In the genomic region with DNA sequence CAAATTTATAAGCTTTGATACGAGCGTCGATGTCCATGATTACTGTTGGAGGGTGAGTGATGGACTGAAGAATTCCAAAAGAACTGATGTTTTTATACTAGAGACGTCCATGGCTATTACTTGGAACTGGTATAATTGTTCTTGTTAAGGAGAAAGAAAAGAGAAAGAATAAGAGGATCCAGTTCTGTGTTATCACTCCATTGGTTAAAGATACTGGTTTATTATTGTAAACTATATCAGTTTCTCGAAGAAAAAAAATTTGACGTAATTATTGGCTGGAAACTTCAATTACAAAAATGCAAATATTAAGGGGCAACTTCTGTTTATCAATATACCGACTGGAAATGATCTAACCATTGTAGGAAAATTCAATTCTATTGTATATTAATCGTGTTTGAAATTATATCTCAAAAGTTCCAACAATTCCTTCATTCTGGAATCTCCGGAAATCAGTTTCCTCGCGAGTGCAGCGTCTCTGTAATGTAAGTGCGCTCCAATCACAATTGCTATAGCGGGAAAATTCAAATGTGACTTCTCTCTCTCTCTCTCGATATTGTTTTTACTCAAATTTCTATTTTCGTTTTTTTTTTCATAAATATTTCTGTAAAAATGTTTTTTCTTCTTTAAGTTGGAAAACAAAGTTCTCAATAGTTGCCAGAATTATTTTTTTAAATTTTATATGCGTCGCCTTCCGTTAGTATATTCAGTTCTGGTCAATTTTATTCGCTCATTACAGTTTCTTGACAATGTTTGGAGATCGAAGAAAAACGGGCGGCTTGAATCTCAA, we compare ENCODE assay signal across 5 worm cellular contexts.
TF ChIP-seq lines count a peak whose summit lies in the region.

col-2 (minus strand) TSS at position 51 of the 787 bp plus-strand sequence.
ndc-80 (plus strand) TSS at position 737 of the 787 bp plus-strand sequence.

TF ChIP-seq in whole organism, L1 larva, 84 proteins besides CTCF, POLR2A, EP300 and RAD21 (continues in another document):
- TF ChIP-seq jun-1 (tag; optimal IDR thresholded peaks at IDR 0.05; lab: Kevin White, UChicago) = no peak
- TF ChIP-seq nhr-84 (tag; optimal IDR thresholded peaks at IDR 0.05; lab: Kevin White, UChicago) = no peak
- TF ChIP-seq efl-1 (optimal IDR thresholded peaks at IDR 0.05; lab: Kevin White, UChicago) = peak; percentile 91 to 94
- TF ChIP-seq efl-1 (GFP tag; optimal IDR thresholded peaks at IDR 0.05 in 1 of 2; lab: Kevin White, UChicago) = peak; percentile 88 to 99
- no peak for TF ChIP-seq ets-5 (GFP tag; IDR thresholded peaks at IDR 0.05; lab: Robert Waterston, UW)
- peak; percentile 52 for TF ChIP-seq pax-3 (tag; optimal IDR thresholded peaks at IDR 0.05; lab: Kevin White, UChicago)
- no peak for TF ChIP-seq nhr-12 (tag; optimal IDR thresholded peaks at IDR 0.05; lab: Kevin White, UChicago)
- peak; percentile 67 for TF ChIP-seq nhr-90 (tag; optimal IDR thresholded peaks at IDR 0.05; lab: Kevin White, UChicago; ENCODE audit: poor library complexity)
- TF ChIP-seq ces-1 (GFP tag; optimal IDR thresholded peaks at IDR 0.05; lab: Kevin White, UChicago) = no peak
- no peak for TF ChIP-seq aly-2 (tag; optimal IDR thresholded peaks at IDR 0.05; lab: Kevin White, UChicago)
- TF ChIP-seq grh-1 (GFP tag; IDR thresholded peaks at IDR 0.05; lab: Robert Waterston, UW) = no peak
- TF ChIP-seq elt-3 (tag; optimal IDR thresholded peaks at IDR 0.05; lab: Kevin White, UChicago) = peak in 1 of 6 experiments; percentile 68
- peak; percentile 67 for TF ChIP-seq fos-1 (tag; optimal IDR thresholded peaks at IDR 0.05; lab: Kevin White, UChicago)
- peak; percentile 88 to 92 (median 89) for TF ChIP-seq dpl-1 (GFP tag; optimal IDR thresholded peaks at IDR 0.05; lab: Kevin White, UChicago)
- TF ChIP-seq mab-9 (GFP tag; IDR thresholded peaks at IDR 0.05; lab: Robert Waterston, UW) = no peak
- TF ChIP-seq lsy-2 (tag; optimal IDR thresholded peaks at IDR 0.05; lab: Kevin White, UChicago) = peak; percentile 69 to 92

TF ChIP-seq in whole organism, L3 larva, 47 proteins besides CTCF, POLR2A, EP300 and RAD21 (continues in another document):
- TF ChIP-seq mml-1 (tag; optimal IDR thresholded peaks at IDR 0.05; lab: Kevin White, UChicago) (no peak), nhr-77 (tag; optimal IDR thresholded peaks at IDR 0.05; lab: Kevin White, UChicago) (no peak), lin-39 (tag; optimal IDR thresholded peaks at IDR 0.05; lab: Kevin White, UChicago) (peak; percentile 70), lsy-12 (tag; optimal IDR thresholded peaks at IDR 0.05; lab: Kevin White, UChicago) (no peak), ztf-11 (tag; optimal IDR thresholded peaks at IDR 0.05; lab: Kevin White, UChicago) (no peak), ceh-16 (tag; optimal IDR thresholded peaks at IDR 0.05; lab: Kevin White, UChicago) (no peak), snpc-4 (tag; optimal IDR thresholded peaks at IDR 0.05; lab: Kevin White, UChicago) (peak; percentile 36), ceh-82 (tag; optimal IDR thresholded peaks at IDR 0.05; lab: Kevin White, UChicago) (no peak), nhr-28 (tag; optimal IDR thresholded peaks at IDR 0.05; lab: Kevin White, UChicago) (no peak), ztf-4 (tag; optimal IDR thresholded peaks at IDR 0.05; lab: Kevin White, UChicago) (no peak), fkh-10 (GFP tag; optimal IDR thresholded peaks at IDR 0.05; lab: Kevin White, UChicago) (peak; percentile 23), nhr-237 (tag; optimal IDR thresholded peaks at IDR 0.05; lab: Kevin White, UChicago) (no peak), daf-12 (tag; optimal IDR thresholded peaks at IDR 0.05; lab: Kevin White, UChicago) (no peak), ama-1 (optimal IDR thresholded peaks at IDR 0.05; lab: Kevin White, UChicago) (no peak), mdl-1 (tag; optimal IDR thresholded peaks at IDR 0.05; lab: Kevin White, UChicago) (no peak), elt-3 (tag; optimal IDR thresholded peaks at IDR 0.05; lab: Kevin White, UChicago) (no peak), unc-39 (tag; optimal IDR thresholded peaks at IDR 0.05; lab: Kevin White, UChicago) (no peak), zag-1 (tag; optimal IDR thresholded peaks at IDR 0.05; lab: Kevin White, UChicago) (no peak)

TF ChIP-seq in whole organism, early embryonic, 17 proteins besides CTCF, POLR2A, EP300 and RAD21:
- TF ChIP-seq F13C5.2 (tag; optimal IDR thresholded peaks at IDR 0.05; lab: Kevin White, UChicago) (peak; percentile 48), ama-1 (optimal IDR thresholded peaks at IDR 0.05; lab: Kevin White, UChicago) (no peak)

TF ChIP-seq in whole organism, midembryonic, 9 proteins besides CTCF, POLR2A, EP300 and RAD21:
- TF ChIP-seq flt-1 (GFP tag; IDR thresholded peaks at IDR 0.05; lab: Robert Waterston, UW) (peak; percentile 61; the same call in 1 of the 2 replicates), klf-2 (GFP tag; conservative IDR thresholded peaks at IDR 0.05; lab: Robert Waterston, UW) (no peak), cog-1 (tag; optimal IDR thresholded peaks at IDR 0.05; lab: Kevin White, UChicago) (no peak), T22C8.4 (GFP tag; IDR thresholded peaks at IDR 0.05; lab: Robert Waterston, UW) (no peak)

TF ChIP-seq in whole organism, young adult, 124 proteins besides CTCF, POLR2A, EP300 and RAD21:
- TF ChIP-seq C17E4.6 (GFP tag; IDR thresholded peaks at IDR 0.05; lab: Robert Waterston, UW) (no peak), rec-8 (tag; optimal IDR thresholded peaks at IDR 0.05; lab: Kevin White, UChicago) (no peak), madf-6 (GFP tag; IDR thresholded peaks at IDR 0.05; lab: Robert Waterston, UW) (peak; percentile 40; the same call in 1 of the 2 replicates), dpff-1 (tag; optimal IDR thresholded peaks at IDR 0.05; lab: Kevin White, UChicago) (no peak), sea-2 (GFP tag; IDR thresholded peaks at IDR 0.05; lab: Robert Waterston, UW) (no peak), lin-35 (GFP tag; optimal IDR thresholded peaks at IDR 0.05; lab: Kevin White, UChicago) (peak in 1 of 3 experiments; percentile 7), attf-3 (GFP tag; conservative IDR thresholded peaks at IDR 0.05; lab: Robert Waterston, UW) (peak; percentile 62; the same call in 1 of the 2 replicates), attf-6 (GFP tag; IDR thresholded peaks at IDR 0.05; lab: Robert Waterston, UW) (no peak), B0261.1 (tag; optimal IDR thresholded peaks at IDR 0.05; lab: Kevin White, UChicago) (no peak), pha-4 (tag; optimal IDR thresholded peaks at IDR 0.05; lab: Kevin White, UChicago) (peak; percentile 12), D2030.7 (GFP tag; IDR thresholded peaks at IDR 0.05; lab: Robert Waterston, UW) (peak; percentile 48; the same call in 1 of the 2 replicates), T07F8.4 (tag; optimal IDR thresholded peaks at IDR 0.05; lab: Kevin White, UChicago) (no peak), nhr-80 (tag; optimal IDR thresholded peaks at IDR 0.05; lab: Kevin White, UChicago) (peak; percentile 32), dpl-1 (GFP tag; optimal IDR thresholded peaks at IDR 0.05; lab: Kevin White, UChicago) (peak; percentile 68), let-607 (tag; optimal IDR thresholded peaks at IDR 0.05; lab: Kevin White, UChicago) (no peak), F23B12.7 (tag; optimal IDR thresholded peaks at IDR 0.05; lab: Kevin White, UChicago; ENCODE audit: insufficient read depth) (peak; percentile 91), snpc-4 (GFP tag; optimal IDR thresholded peaks at IDR 0.05; lab: Kevin White, UChicago) (no peak), snpc-4 (tag; optimal IDR thresholded peaks at IDR 0.05; lab: Kevin White, UChicago) (peak in 2 of 4 experiments; percentile 26 to 46), unc-130 (GFP tag; optimal IDR thresholded peaks at IDR 0.05; lab: Kevin White, UChicago) (peak; percentile 17), egrh-3 (GFP tag; IDR thresholded peaks at IDR 0.05; lab: Robert Waterston, UW) (no peak), B0019.2 (GFP tag; conservative IDR thresholded peaks at IDR 0.05; lab: Robert Waterston, UW) (no peak), nhr-90 (tag; optimal IDR thresholded peaks at IDR 0.05; lab: Kevin White, UChicago) (no peak), ceh-100 (GFP tag; IDR thresholded peaks at IDR 0.05; lab: Robert Waterston, UW) (peak; percentile 95), lin-54 (GFP tag; optimal IDR thresholded peaks at IDR 0.05; lab: Kevin White, UChicago) (peak; percentile 78), tbp1 (GFP tag; optimal IDR thresholded peaks at IDR 0.05; lab: Kevin White, UChicago) (peak; percentile 23), lsl-1 (GFP tag; optimal IDR thresholded peaks at IDR 0.05; lab: Kevin White, UChicago) (peak; percentile 44), madf-8 (GFP tag; conservative IDR thresholded peaks at IDR 0.05; lab: Robert Waterston, UW) (peak; percentile 38), sptf-2 (GFP tag; optimal IDR thresholded peaks at IDR 0.05; lab: Kevin White, UChicago) (no peak), dox-1 (GFP tag; IDR thresholded peaks at IDR 0.05; lab: Robert Waterston, UW) (peak; percentile 56), F49E8.2 (tag; optimal IDR thresholded peaks at IDR 0.05; lab: Kevin White, UChicago; ENCODE audit: insufficient read depth) (peak; percentile 37), rcor-1 (GFP tag; IDR thresholded peaks at IDR 0.05; lab: Robert Waterston, UW) (0 out of 2 replicates have a peak, but pooled peaks have one; percentile 13), lin-40 (tag; optimal IDR thresholded peaks at IDR 0.05; lab: Kevin White, UChicago) (no peak), ceh-27 (GFP tag; optimal IDR thresholded peaks at IDR 0.05; lab: Kevin White, UChicago) (peak; percentile 44), attf-5 (GFP tag; optimal IDR thresholded peaks at IDR 0.05; lab: Kevin White, UChicago) (peak; percentile 74), mcd-1 (GFP tag; IDR thresholded peaks at IDR 0.05; lab: Robert Waterston, UW) (peak; percentile 91), efl-1 (GFP tag; optimal IDR thresholded peaks at IDR 0.05; lab: Kevin White, UChicago) (peak; percentile 84), lag-1 (GFP tag; IDR thresholded peaks at IDR 0.05; lab: Robert Waterston, UW) (no peak), nhr-120 (GFP tag; IDR thresholded peaks at IDR 0.05; lab: Robert Waterston, UW) (no peak), atf-7 (tag; optimal IDR thresholded peaks at IDR 0.05; lab: Kevin White, UChicago) (no peak), hmg-1.2 (GFP tag; IDR thresholded peaks at IDR 0.05; lab: Robert Waterston, UW) (peak; percentile 38; the same call in 1 of the 2 replicates), Y53F4B.3 (GFP tag; IDR thresholded peaks at IDR 0.05; lab: Robert Waterston, UW) (no peak), him-1 (tag; optimal IDR thresholded peaks at IDR 0.05; lab: Kevin White, UChicago) (peak; percentile 4), ceh-79 (tag; optimal IDR thresholded peaks at IDR 0.05; lab: Kevin White, UChicago) (no peak), snpc-3.4 (tag; optimal IDR thresholded peaks at IDR 0.05; lab: Kevin White, UChicago) (peak; percentile 55)

Comparison
In these comparisons a context has a peak if more than half of its experiments do, and no peak if none do; other contexts are left out.
1. Of the 8 proteins assayed by ChIP-seq in both whole organism, young adult and whole organism, L1 larva: peak only in whole organism, young adult: unc-130; only in whole organism, L1 larva: nhr-90; in both: dpl-1 and efl-1; in neither: 2; mixed calls (peak in some experiments, not most) for 2.